Worm (Caenorhabditis elegans) whole organism, late embryonic: Measurements from ENCODE around the gene apm-3.

Experiments used
- ceh-30 ChIP-seq: fragments of 150-350 bp; optimal IDR thresholded peaks from 2 replicates; lab custom pipeline; 2014; ENCODE audit warnings: missing biosample characterization, missing genetic modification characterization
- ets-4 ChIP-seq: sonication (generic microtip); optimal IDR thresholded peaks from 2 replicates; lab custom pipeline; 2016; ENCODE audit warnings: missing genetic modification characterization, missing compliant biosample characterization
- fkh-10 ChIP-seq: fragments of 150-350 bp; optimal IDR thresholded peaks from 2 replicates; lab custom pipeline; 2014; ENCODE audit warnings: missing biosample characterization, missing genetic modification reagents, missing genetic modification characterization
- hlh-13 ChIP-seq: fragments of 200-800 bp; sonication (Bioruptor generic); optimal IDR thresholded peaks from 2 replicates; lab custom pipeline; 2018; ENCODE audit warnings: mild to moderate bottlenecking, missing genetic modification characterization, missing compliant biosample characterization
- nhr-11 ChIP-seq: fragments of 150-350 bp; optimal IDR thresholded peaks from 2 replicates; lab custom pipeline; 2014; ENCODE audit warnings: missing biosample characterization, missing genetic modification characterization
- sdc-2 ChIP-seq: sonication (generic microtip); optimal IDR thresholded peaks from 2 replicates; lab custom pipeline; 2016; ENCODE audit warnings: missing genotype, missing genetic modification characterization, missing compliant biosample characterization
- tbx-2 ChIP-seq: sonication (generic microtip); optimal IDR thresholded peaks from 2 replicates; lab custom pipeline; 2016; ENCODE audit warnings: missing genetic modification characterization, missing compliant biosample characterization

ce11 chrX:948783-949182 lies 6.0 kb upstream of the apm-3 start, which contains the start of gene sms-2:
- TF ChIP-seq sdc-2 (tag; lab: Kevin White, UChicago) = no peak
- no peak for TF ChIP-seq hlh-13
- TF ChIP-seq tbx-2 (tag; lab: Kevin White, UChicago) = no peak
- TF ChIP-seq ceh-30 (tag; lab: Kevin White, UChicago) = no peak
- TF ChIP-seq fkh-10 (GFP tag; lab: Kevin White, UChicago) = no peak
- TF ChIP-seq nhr-11 (tag; lab: Kevin White, UChicago) = no peak
- TF ChIP-seq ets-4 (tag; lab: Kevin White, UChicago) = no peak
